Worm (Caenorhabditis elegans) whole organism, young adult: Measurements from ENCODE around the gene srp-7.
A peak's percentile ranks its signal among the peaks of the same experiment; 100 is the strongest.

Experiments used
- B0035.1 ChIP-seq: sonication (generic microtip); optimal IDR thresholded peaks from 2 replicates; lab custom pipeline; 2016; ENCODE audit warnings: missing genetic modification characterization, mild to moderate bottlenecking, missing compliant biosample characterization, missing genotype, missing genetic modification reagents
- B0261.1 ChIP-seq: sonication (generic microtip); optimal IDR thresholded peaks from 2 replicates; lab custom pipeline; 2016; ENCODE audit warnings: mild to moderate bottlenecking, missing genetic modification characterization, moderate library complexity, missing compliant biosample characterization
- F33H1.4 ChIP-seq: fragments of 200-800 bp; sonication (Bioruptor generic); IDR thresholded peaks from 2 replicates; pipeline ENCODE4 v1.3.6; 2022; ENCODE audit warnings: missing genetic modification reagents, missing genetic modification characterization, missing compliant biosample characterization
- F49E8.2 ChIP-seq: sonication (generic microtip); optimal IDR thresholded peaks from 3 replicates; lab custom pipeline; 2017; ENCODE audit warnings: missing genetic modification characterization, mild to moderate bottlenecking, missing compliant biosample characterization, antibody characterized with exemption, moderate library complexity; ENCODE audit not compliant: insufficient read depth
- F55B11.4 ChIP-seq: sonication (generic microtip); optimal IDR thresholded peaks from 2 replicates; lab custom pipeline; 2016; ENCODE audit warnings: missing compliant biosample characterization, missing genetic modification characterization, borderline replicate concordance; ENCODE audit not compliant: insufficient read depth
- F57A8.1 ChIP-seq: fragments of 200-800 bp; sonication (Bioruptor generic); optimal IDR thresholded peaks from 2 replicates; lab custom pipeline; 2018; ENCODE audit warnings: mild to moderate bottlenecking, missing genetic modification characterization, moderate library complexity, missing compliant biosample characterization
- T26A5.8 ChIP-seq: sonication (generic microtip); optimal IDR thresholded peaks from 2 replicates; lab custom pipeline; 2016; ENCODE audit warnings: missing genetic modification characterization, missing compliant biosample characterization
- Y53G8AR.9 ChIP-seq: fragments of 200-800 bp; sonication (Bioruptor generic); conservative IDR thresholded peaks from 2 replicates; pipeline ENCODE4 v1.3.6; 2022; ENCODE audit warnings: missing genetic modification reagents, missing genetic modification characterization, missing compliant biosample characterization
- Y56A3A.18 ChIP-seq: fragments of 200-800 bp; sonication (Bioruptor generic); IDR thresholded peaks from 2 replicates; pipeline ENCODE4 v1.3.6; 2022; ENCODE audit warnings: missing genetic modification reagents, missing genetic modification characterization, missing compliant biosample characterization
- Y67H2A.10 ChIP-seq: fragments of 200-800 bp; sonication (Bioruptor generic); conservative IDR thresholded peaks from 2 replicates; pipeline ENCODE4 v1.3.6; 2022; ENCODE audit warnings: missing genetic modification reagents, missing genetic modification characterization, missing compliant biosample characterization
- ZK185.1 ChIP-seq: sonication (generic microtip); optimal IDR thresholded peaks from 2 replicates; lab custom pipeline; 2016; ENCODE audit warnings: mild to moderate bottlenecking, missing genetic modification characterization, missing compliant biosample characterization; ENCODE audit not compliant: poor library complexity, severe bottlenecking
- attf-6 ChIP-seq: fragments of 200-800 bp; sonication (Bioruptor generic); IDR thresholded peaks from 2 replicates; pipeline ENCODE4 v1.3.6; 2022; ENCODE audit warnings: missing genetic modification reagents, missing genetic modification characterization, missing compliant biosample characterization
- bed-2 ChIP-seq: fragments of 200-800 bp; sonication (Bioruptor generic); IDR thresholded peaks from 2 replicates; pipeline ENCODE4 v1.3.6; 2022; ENCODE audit warnings: missing genetic modification reagents, missing genetic modification characterization, missing compliant biosample characterization
- ccch-3 ChIP-seq: fragments of 200-800 bp; sonication (Bioruptor generic); optimal IDR thresholded peaks from 2 replicates; lab custom pipeline; 2018; ENCODE audit warnings: mild to moderate bottlenecking, missing genetic modification characterization, missing compliant biosample characterization
- cebp-2 ChIP-seq: fragments of 200-800 bp; sonication (Bioruptor generic); IDR thresholded peaks from 2 replicates; pipeline ENCODE4 v1.3.6; 2022; ENCODE audit warnings: missing genetic modification characterization, missing compliant biosample characterization
- ceh-40 ChIP-seq: fragments of 200-800 bp; sonication (Bioruptor generic); IDR thresholded peaks from 2 replicates; pipeline ENCODE4 v1.3.6; 2022; ENCODE audit warnings: missing genetic modification characterization, missing compliant biosample characterization
- chd-7 ChIP-seq: sonication (generic microtip); optimal IDR thresholded peaks from 2 replicates; lab custom pipeline; 2016; ENCODE audit warnings: mild to moderate bottlenecking, missing genetic modification characterization, moderate library complexity, missing compliant biosample characterization
- dox-1 ChIP-seq: fragments of 200-800 bp; sonication (Bioruptor generic); IDR thresholded peaks from 2 replicates; pipeline ENCODE4 v1.3.6; 2022; ENCODE audit warnings: missing genetic modification reagents, missing genetic modification characterization, missing compliant biosample characterization
- egl-18 ChIP-seq: fragments of 200-800 bp; sonication (Bioruptor generic); IDR thresholded peaks from 2 replicates; pipeline ENCODE4 v1.3.6; 2022; ENCODE audit warnings: missing genetic modification reagents, missing genetic modification characterization, missing compliant biosample characterization
- gei-17 ChIP-seq: fragments of 200-800 bp; sonication (Bioruptor generic); optimal IDR thresholded peaks from 2 replicates; lab custom pipeline; 2018; ENCODE audit warnings: mild to moderate bottlenecking, missing genetic modification characterization, missing compliant biosample characterization
- hlh-12 ChIP-seq: sonication (generic microtip); optimal IDR thresholded peaks from 2 replicates; lab custom pipeline; 2016; ENCODE audit warnings: missing genetic modification characterization, missing compliant biosample characterization
- hlh-26 ChIP-seq: fragments of 200-800 bp; sonication (Bioruptor generic); conservative IDR thresholded peaks from 2 replicates; pipeline ENCODE4 v1.3.6; 2022; ENCODE audit warnings: missing genetic modification reagents, missing genetic modification characterization, missing compliant biosample characterization
- hmg-1.2 ChIP-seq: fragments of 200-800 bp; sonication (Bioruptor generic); IDR thresholded peaks from 2 replicates; pipeline ENCODE4 v1.3.6; 2022; ENCODE audit warnings: missing genetic modification reagents, missing genetic modification characterization, missing compliant biosample characterization
- hmg-20 ChIP-seq: fragments of 200-800 bp; sonication (Bioruptor generic); IDR thresholded peaks from 2 replicates; pipeline ENCODE4 v1.3.6; 2022; ENCODE audit warnings: missing genetic modification reagents, missing genetic modification characterization, missing compliant biosample characterization
- hrde-1 ChIP-seq: sonication (generic microtip); optimal IDR thresholded peaks from 2 replicates; lab custom pipeline; 2016; ENCODE audit warnings: missing genetic modification characterization, mild to moderate bottlenecking, missing compliant biosample characterization, moderate library complexity, missing genotype, missing genetic modification reagents, borderline replicate concordance
- hsf-1 ChIP-seq: fragments of 200-800 bp; sonication (Bioruptor generic); IDR thresholded peaks from 2 replicates; pipeline ENCODE4 v1.3.6; 2022; ENCODE audit warnings: missing genetic modification reagents, missing genetic modification characterization, missing compliant biosample characterization
- lir-1 ChIP-seq: fragments of 200-800 bp; sonication (Bioruptor generic); conservative IDR thresholded peaks from 2 replicates; pipeline ENCODE4 v1.3.6; 2022; ENCODE audit warnings: missing genetic modification reagents, missing genetic modification characterization, missing compliant biosample characterization
- madf-8 ChIP-seq: fragments of 200-800 bp; sonication (Bioruptor generic); conservative IDR thresholded peaks from 2 replicates; pipeline ENCODE4 v1.3.6; 2022; ENCODE audit warnings: missing genetic modification reagents, missing genetic modification characterization, missing compliant biosample characterization
- mel-28 ChIP-seq: sonication (generic microtip); optimal IDR thresholded peaks from 2 replicates; lab custom pipeline; 2016; ENCODE audit warnings: borderline replicate concordance, mild to moderate bottlenecking, missing genetic modification characterization, missing compliant biosample characterization
- nfya-2 ChIP-seq: fragments of 200-800 bp; sonication (Bioruptor generic); IDR thresholded peaks from 2 replicates; pipeline ENCODE4 v1.3.6; 2022; ENCODE audit warnings: missing genetic modification reagents, missing genetic modification characterization, missing compliant biosample characterization
- nfyb-1 ChIP-seq: fragments of 200-800 bp; sonication (Bioruptor generic); IDR thresholded peaks from 2 replicates; pipeline ENCODE4 v1.3.6; 2022; ENCODE audit warnings: missing genetic modification reagents, missing genetic modification characterization, missing compliant biosample characterization
- nhr-179 ChIP-seq: sonication (generic microtip); optimal IDR thresholded peaks from 2 replicates; lab custom pipeline; 2016; ENCODE audit warnings: mild to moderate bottlenecking, missing genetic modification characterization, missing compliant biosample characterization
- nhr-80 ChIP-seq: sonication (generic microtip); optimal IDR thresholded peaks from 2 replicates; lab custom pipeline; 2016; ENCODE audit warnings: missing genetic modification characterization, missing compliant biosample characterization
- nhr-90 ChIP-seq: sonication (generic microtip); optimal IDR thresholded peaks from 2 replicates; lab custom pipeline; 2016; ENCODE audit warnings: missing genotype, mild to moderate bottlenecking, missing genetic modification characterization, missing compliant biosample characterization
- rcor-1 ChIP-seq: fragments of 200-800 bp; sonication (Bioruptor generic); IDR thresholded peaks from 2 replicates; pipeline ENCODE4 v1.3.6; 2022; ENCODE audit warnings: missing genetic modification reagents, missing genetic modification characterization, missing compliant biosample characterization
- rpc-1 ChIP-seq, 2 experiments: fragments of 150-350 bp in 1 of 2; sonication (generic microtip) in 1 of 2; optimal IDR thresholded peaks; 2 replicates each; lab custom pipeline; 2014 to 2018; ENCODE audit warnings: missing biosample characterization in 1 of 2, missing genetic modification characterization in 1 of 2, missing genetic modification reagents in 1 of 2, missing genotype in 1 of 2
- snpc-1.1 ChIP-seq: sonication (generic microtip); optimal IDR thresholded peaks from 2 replicates; lab custom pipeline; 2017; ENCODE audit warnings: missing genetic modification characterization, mild to moderate bottlenecking, missing compliant biosample characterization, antibody characterized with exemption, moderate library complexity, missing genotype, missing genetic modification reagents; ENCODE audit not compliant: insufficient read depth
- snpc-1.3 ChIP-seq: sonication (generic microtip); optimal IDR thresholded peaks from 2 replicates; lab custom pipeline; 2017; ENCODE audit warnings: missing genetic modification characterization, mild to moderate bottlenecking, missing compliant biosample characterization, antibody characterized with exemption, moderate library complexity, missing genotype, missing genetic modification reagents; ENCODE audit not compliant: insufficient read depth
- snpc-3.4 ChIP-seq: sonication (generic microtip); optimal IDR thresholded peaks from 2 replicates; lab custom pipeline; 2017; ENCODE audit warnings: missing genetic modification characterization, mild to moderate bottlenecking, missing compliant biosample characterization, antibody characterized with exemption, moderate library complexity, missing genotype, missing genetic modification reagents
- tbx-9 ChIP-seq: sonication (generic microtip); optimal IDR thresholded peaks from 2 replicates; lab custom pipeline; 2016; ENCODE audit warnings: borderline replicate concordance, missing genetic modification characterization, inconsistent platforms, missing compliant biosample characterization
- zim-3 ChIP-seq: sonication (generic microtip); optimal IDR thresholded peaks from 2 replicates; lab custom pipeline; 2017; ENCODE audit warnings: mild to moderate bottlenecking, missing genetic modification characterization, moderate library complexity, missing compliant biosample characterization
- ztf-28 ChIP-seq: fragments of 200-800 bp; sonication (Bioruptor generic); IDR thresholded peaks from 2 replicates; pipeline ENCODE4 v1.3.6; 2022; ENCODE audit warnings: missing genetic modification reagents, missing genetic modification characterization, missing compliant biosample characterization

srp-7 gene

DNA sequence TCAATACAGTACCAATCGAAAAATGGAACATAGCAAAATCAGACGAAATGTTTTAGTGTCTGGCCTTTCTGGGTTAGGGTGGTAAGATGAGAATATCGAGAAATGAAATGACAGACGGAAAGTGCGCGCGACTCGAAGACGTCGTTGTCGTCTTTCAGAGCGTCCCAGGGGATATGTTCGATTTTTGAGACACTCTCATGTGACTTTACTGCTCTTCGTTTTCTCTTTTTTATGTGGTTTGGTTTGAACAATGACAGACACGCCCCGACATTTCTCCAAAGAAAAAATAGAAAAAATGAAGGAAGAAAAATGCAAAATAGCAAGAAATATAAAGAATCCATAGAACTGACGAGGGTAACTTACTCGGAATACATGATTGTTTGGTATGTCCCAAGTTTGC, 31.6 kb downstream of the srp-7 start:
- TF ChIP-seq hmg-1.2 (GFP tag; lab: Robert Waterston, UW) = no peak
- TF ChIP-seq nhr-90 (tag; lab: Kevin White, UChicago) = no peak
- TF ChIP-seq rpc-1 (optimal IDR thresholded peaks at IDR 0.05; lab: Kevin White, UChicago) = no peak
- TF ChIP-seq rpc-1 (tag; optimal IDR thresholded peaks at IDR 0.05; lab: Kevin White, UChicago) = no peak
- no peak for TF ChIP-seq chd-7 (tag; lab: Kevin White, UChicago)
- TF ChIP-seq ZK185.1 = no peak
- TF ChIP-seq mel-28 (tag; lab: Kevin White, UChicago) = no peak
- no peak for TF ChIP-seq rcor-1 (GFP tag; lab: Robert Waterston, UW)
- no peak for TF ChIP-seq cebp-2 (GFP tag; lab: Robert Waterston, UW)
- no peak for TF ChIP-seq snpc-1.1 (tag; lab: Kevin White, UChicago)
- TF ChIP-seq Y67H2A.10 (GFP tag; lab: Robert Waterston, UW) = no peak
- TF ChIP-seq ccch-3 (GFP tag; lab: Kevin White, UChicago) = no peak
- TF ChIP-seq egl-18 (GFP tag; lab: Robert Waterston, UW) = no peak
- no peak for TF ChIP-seq hlh-26
- no peak for TF ChIP-seq madf-8 (GFP tag; lab: Robert Waterston, UW)
- TF ChIP-seq, all 124 proteins: peak for 0

DNA sequence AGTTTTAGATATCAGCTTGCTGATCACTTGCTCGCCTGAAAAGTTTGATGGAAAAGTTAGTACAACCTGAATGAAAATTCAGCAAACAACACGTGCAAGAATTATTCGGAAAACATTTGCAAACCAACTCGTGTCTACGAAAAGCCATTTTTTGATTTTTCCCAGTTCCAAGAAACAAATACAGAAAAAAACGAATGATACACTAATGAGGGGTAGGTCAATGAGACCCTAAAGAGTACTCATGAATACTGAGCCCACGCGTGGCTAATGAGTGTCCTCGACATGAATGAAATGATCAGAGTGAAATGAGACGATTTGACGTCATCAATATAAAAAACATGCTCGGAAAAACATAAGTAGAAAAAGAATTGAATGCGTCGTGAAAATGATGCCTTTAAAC, 33.1 kb downstream of the srp-7 start:
- TF ChIP-seq nfyb-1 (GFP tag; lab: Robert Waterston, UW) (no peak), F49E8.2 (no peak), snpc-1.3 (tag; lab: Kevin White, UChicago) (no peak), hmg-20 (GFP tag; lab: Robert Waterston, UW) (no peak), zim-3 (tag; lab: Kevin White, UChicago) (no peak), hsf-1 (GFP tag; lab: Robert Waterston, UW) (no peak), nfya-2 (GFP tag; lab: Robert Waterston, UW) (no peak)

DNA sequence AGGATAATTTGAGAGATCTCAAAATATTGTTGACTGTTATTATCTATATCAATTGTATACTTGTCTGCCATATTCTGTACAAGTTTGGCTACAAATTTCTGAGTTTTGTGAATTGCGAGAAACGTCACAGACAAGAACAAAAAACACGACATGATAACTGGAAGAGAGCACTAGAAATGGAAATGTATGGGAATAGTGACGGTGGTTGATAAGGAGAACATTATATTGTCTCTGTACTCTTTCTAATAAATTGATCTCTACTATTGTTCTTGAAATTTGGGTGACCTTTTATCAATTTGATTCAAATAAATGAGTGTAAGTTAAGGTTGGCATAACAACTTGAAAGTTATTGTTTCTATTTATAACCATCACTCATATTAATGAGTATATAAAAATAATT, 33.9 kb downstream of the srp-7 start:
- no peak for TF ChIP-seq attf-6
- TF ChIP-seq F33H1.4 = no peak
- TF ChIP-seq nhr-80 (tag; lab: Kevin White, UChicago) = peak; percentile 67
- no peak for TF ChIP-seq B0261.1 (tag; lab: Kevin White, UChicago)
- no peak for TF ChIP-seq gei-17 (GFP tag; lab: Kevin White, UChicago)
- TF ChIP-seq Y56A3A.18 (GFP tag; lab: Robert Waterston, UW) = no peak

DNA sequence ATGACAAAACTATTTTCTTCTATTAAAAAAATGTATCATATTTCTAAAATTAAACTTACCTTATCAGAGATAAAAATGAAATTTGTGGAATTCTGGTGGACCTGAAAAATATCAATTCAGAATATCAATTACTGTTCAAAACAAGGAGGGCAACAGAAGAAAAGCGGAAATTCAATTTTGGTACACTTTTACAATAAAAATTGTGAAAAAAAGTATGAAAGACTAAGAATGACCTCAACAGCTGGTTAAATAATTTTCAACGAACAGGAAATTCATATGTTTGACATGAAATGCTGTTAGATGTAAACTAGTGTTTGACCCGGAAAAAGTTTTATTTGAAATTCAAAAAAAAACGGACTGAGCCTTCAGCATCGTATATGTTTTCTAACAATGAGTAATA, 34.9 kb downstream of the srp-7 start, which contains the start of gene K07C11.7:
K07C11.7 (minus strand) TSS at position 101 of the 400 bp plus-strand sequence.
- TF ChIP-seq T26A5.8 (no peak), ztf-28 (GFP tag; lab: Robert Waterston, UW) (no peak), lir-1 (GFP tag; lab: Robert Waterston, UW) (no peak), Y53G8AR.9 (GFP tag; lab: Robert Waterston, UW) (no peak), F57A8.1 (GFP tag; lab: Kevin White, UChicago) (no peak), tbx-9 (no peak), ZK185.1 (no peak), nhr-179 (tag; lab: Kevin White, UChicago) (no peak), hlh-12 (tag; lab: Kevin White, UChicago) (no peak), dox-1 (GFP tag; lab: Robert Waterston, UW) (no peak), bed-2 (GFP tag; lab: Robert Waterston, UW) (no peak), B0035.1 (tag; lab: Kevin White, UChicago) (no peak), snpc-3.4 (no peak), ceh-40 (GFP tag; lab: Robert Waterston, UW) (no peak), hlh-26 (no peak), hrde-1 (tag; lab: Kevin White, UChicago) (no peak), Y56A3A.18 (GFP tag; lab: Robert Waterston, UW) (no peak), F55B11.4 (tag; lab: Kevin White, UChicago) (no peak)
